Fruit fly (Drosophila melanogaster) whole organism, embryonic: ENCODE data around the gene Suv3.

Experiments used
- Bgb ChIP-seq: fragments of 200-800 bp; sonication (Bioruptor generic); IDR thresholded peaks from 2 replicates; pipeline ENCODE4 v1.3.6; 2022; ENCODE audit warnings: missing biosample characterization, missing genetic modification characterization; ENCODE audit not compliant: partially characterized antibody
- C15 ChIP-seq: fragments of 200-800 bp; sonication (Bioruptor generic); IDR thresholded peaks from 3 replicates; pipeline ENCODE4 v1.3.6; 2022; ENCODE audit warnings: missing biosample characterization, missing genetic modification characterization
- CG12104 ChIP-seq: fragments of 200-800 bp; sonication (Bioruptor generic); optimal IDR thresholded peaks from 3 replicates; lab custom pipeline; 2016; ENCODE audit warnings: missing biosample characterization, missing genetic modification characterization
- CG13287 ChIP-seq: fragments of 200-800 bp; sonication (Bioruptor generic); IDR thresholded peaks from 2 replicates; pipeline ENCODE4 v1.3.6; 2022; ENCODE audit warnings: missing biosample characterization, missing genetic modification characterization; ENCODE audit not compliant: partially characterized antibody
- CG13894 ChIP-seq: fragments of 200-800 bp; sonication (Bioruptor generic); optimal IDR thresholded peaks from 3 replicates; lab custom pipeline; 2018; ENCODE audit warnings: missing biosample characterization, mild to moderate bottlenecking, missing genetic modification characterization, moderate library complexity
- CG15514 ChIP-seq: fragments of 200-800 bp; sonication (Bioruptor generic); optimal IDR thresholded peaks from 3 replicates; lab custom pipeline; 2017; ENCODE audit warnings: missing biosample characterization, missing genetic modification characterization, mild to moderate bottlenecking, moderate library complexity, missing genetic modification reagents
- CG2129 ChIP-seq: fragments of 200-800 bp; sonication (Bioruptor generic); IDR thresholded peaks from 2 replicates; pipeline ENCODE4 v1.3.6; 2022; ENCODE audit warnings: missing biosample characterization, missing genetic modification characterization; ENCODE audit not compliant: partially characterized antibody
- CG33557 ChIP-seq: fragments of 200-800 bp; sonication (Bioruptor generic); optimal IDR thresholded peaks from 2 replicates; lab custom pipeline; 2019; ENCODE audit warnings: missing biosample characterization, mild to moderate bottlenecking, missing genetic modification characterization, moderate library complexity
- CG3407 ChIP-seq: fragments of 200-800 bp; sonication (Bioruptor generic); optimal IDR thresholded peaks from 2 replicates; lab custom pipeline; 2018; ENCODE audit warnings: missing biosample characterization, mild to moderate bottlenecking, missing genetic modification characterization
- CG34224 ChIP-seq: fragments of 200-800 bp; sonication (Bioruptor generic); IDR thresholded peaks from 3 replicates; pipeline ENCODE4 v1.3.6; 2022; ENCODE audit warnings: missing biosample characterization, missing genetic modification characterization; ENCODE audit not compliant: partially characterized antibody
- CG3995 ChIP-seq: fragments of 200-800 bp; sonication (Bioruptor generic); optimal IDR thresholded peaks from 3 replicates; lab custom pipeline; 2016; ENCODE audit warnings: missing biosample characterization, missing genetic modification characterization
- CG4617 ChIP-seq: fragments of 200-800 bp; sonication (Bioruptor generic); optimal IDR thresholded peaks from 3 replicates; lab custom pipeline; 2016; ENCODE audit warnings: missing biosample characterization, missing genetic modification characterization, borderline replicate concordance
- CG5245 ChIP-seq: fragments of 200-800 bp; sonication (Bioruptor generic); optimal IDR thresholded peaks from 3 replicates; lab custom pipeline; 2016; ENCODE audit warnings: missing biosample characterization, missing genetic modification characterization
- CG6791 ChIP-seq: fragments of 200-800 bp; sonication (Bioruptor generic); IDR thresholded peaks from 3 replicates; pipeline ENCODE4 v1.3.6; 2022; ENCODE audit warnings: missing biosample characterization, missing genetic modification characterization; ENCODE audit not compliant: partially characterized antibody
- Doc3 ChIP-seq: fragments of 200-800 bp; sonication (Bioruptor generic); IDR thresholded peaks from 3 replicates; pipeline ENCODE4 v1.3.6; 2022; ENCODE audit warnings: missing biosample characterization, missing genetic modification characterization; ENCODE audit not compliant: partially characterized antibody
- MESR4 ChIP-seq: fragments of 200-800 bp; sonication (Bioruptor generic); optimal IDR thresholded peaks from 2 replicates; lab custom pipeline; 2018; ENCODE audit warnings: missing biosample characterization, mild to moderate bottlenecking, missing genetic modification characterization, moderate library complexity
- Med ChIP-seq: fragments of 200-800 bp; sonication (Bioruptor generic); peaks from one replicate; lab custom pipeline; 2016; ENCODE audit warnings: missing biosample characterization, missing genetic modification characterization, mild to moderate bottlenecking, inconsistent platforms, moderate library complexity
- Opbp ChIP-seq: fragments of 200-800 bp; sonication (Bioruptor generic); IDR thresholded peaks from 3 replicates; pipeline ENCODE4 v1.3.6; 2022; ENCODE audit warnings: missing biosample characterization, missing genetic modification characterization; ENCODE audit not compliant: partially characterized antibody
- PHDP ChIP-seq: fragments of 200-800 bp; sonication (Bioruptor generic); optimal IDR thresholded peaks from 3 replicates; lab custom pipeline; 2018; ENCODE audit warnings: missing biosample characterization, mild to moderate bottlenecking, missing genetic modification characterization, moderate library complexity
- Pdp1 ChIP-seq, 2 experiments: fragments of 200-800 bp; sonication (Bioruptor generic); optimal IDR thresholded peaks; 3 replicates each; lab custom pipeline; 2016; ENCODE audit warnings: missing biosample characterization in 2 of 2, missing genetic modification characterization in 2 of 2, mild to moderate bottlenecking in 1 of 2, moderate library complexity in 1 of 2
- Ptx1 ChIP-seq: fragments of 200-800 bp; sonication (Bioruptor generic); IDR thresholded peaks from 2 replicates; pipeline ENCODE4 v1.3.6; 2022; ENCODE audit warnings: missing biosample characterization, missing genetic modification characterization
- Side ChIP-seq: fragments of 200-800 bp; sonication (Bioruptor generic); optimal IDR thresholded peaks from 2 replicates; lab custom pipeline; 2016; ENCODE audit warnings: missing biosample characterization, missing genetic modification characterization
- Sry-δ ChIP-seq: fragments of 200-800 bp; sonication (Bioruptor generic); optimal IDR thresholded peaks from 2 replicates; lab custom pipeline; 2016; ENCODE audit warnings: missing biosample characterization, missing genetic modification characterization
- Tbp ChIP-seq: fragments of >200 bp; optimal IDR thresholded peaks from 2 replicates; lab custom pipeline; 2018; ENCODE audit warnings: missing biosample characterization, missing genetic modification characterization
- Vsx1 ChIP-seq: fragments of 200-800 bp; sonication (Bioruptor generic); optimal IDR thresholded peaks from 2 replicates; lab custom pipeline; 2017; ENCODE audit warnings: missing biosample characterization, mild to moderate bottlenecking, missing genetic modification characterization, missing genetic modification reagents
- YL-1 ChIP-seq: fragments of 200-800 bp; sonication (Bioruptor generic); optimal IDR thresholded peaks from 3 replicates; lab custom pipeline; 2017; ENCODE audit warnings: missing biosample characterization, mild to moderate bottlenecking, missing genetic modification characterization
- amos ChIP-seq: fragments of 200-800 bp; sonication (Bioruptor generic); IDR thresholded peaks from 2 replicates; pipeline ENCODE4 v1.3.6; 2022; ENCODE audit warnings: missing biosample characterization, missing genetic modification characterization; ENCODE audit not compliant: partially characterized antibody
- bbx ChIP-seq: fragments of 200-800 bp; sonication (Bioruptor generic); IDR thresholded peaks from 2 replicates; pipeline ENCODE4 v1.3.6; 2022; ENCODE audit warnings: missing biosample characterization, missing genetic modification characterization; ENCODE audit not compliant: partially characterized antibody
- chn ChIP-seq: fragments of 200-800 bp; sonication (Bioruptor generic); optimal IDR thresholded peaks from 2 replicates; lab custom pipeline; 2016; ENCODE audit warnings: missing biosample characterization, missing genetic modification characterization
- dmrt99B ChIP-seq: fragments of 200-800 bp; sonication (Bioruptor generic); optimal IDR thresholded peaks from 2 replicates; lab custom pipeline; 2018; ENCODE audit warnings: missing biosample characterization, mild to moderate bottlenecking, missing genetic modification characterization, moderate library complexity
- fru ChIP-seq: fragments of >200 bp; optimal IDR thresholded peaks from 2 replicates; lab custom pipeline; 2017
- hbn ChIP-seq: fragments of 200-800 bp; sonication (Bioruptor generic); IDR thresholded peaks from 2 replicates; pipeline ENCODE4 v1.3.6; 2022; ENCODE audit warnings: missing biosample characterization, missing genetic modification characterization; ENCODE audit not compliant: partially characterized antibody
- insv ChIP-seq, 2 experiments: fragments of 200-800 bp; sonication (Bioruptor generic); optimal IDR thresholded peaks; 3 replicates each; lab custom pipeline; 2016 to 2018; ENCODE audit warnings: missing biosample characterization in 2 of 2, missing genetic modification characterization in 2 of 2
- inv ChIP-seq: fragments of 200-800 bp; sonication (Bioruptor generic); IDR thresholded peaks from 2 replicates; pipeline ENCODE4 v1.3.6; 2022; ENCODE audit warnings: missing biosample characterization, missing genetic modification characterization; ENCODE audit not compliant: partially characterized antibody
- kay ChIP-seq: fragments of 200-800 bp; sonication (Bioruptor generic); optimal IDR thresholded peaks from 2 replicates; lab custom pipeline; 2016; ENCODE audit warnings: missing biosample characterization, missing genetic modification characterization
- knrl ChIP-seq: fragments of 200-800 bp; sonication (Bioruptor generic); IDR thresholded peaks from 3 replicates; pipeline ENCODE4 v1.3.6; 2022; ENCODE audit warnings: missing biosample characterization, missing genetic modification characterization; ENCODE audit not compliant: partially characterized antibody
- pzg ChIP-seq: fragments of 200-800 bp; sonication (Bioruptor generic); optimal IDR thresholded peaks from 3 replicates; lab custom pipeline; 2018; ENCODE audit warnings: missing biosample characterization, mild to moderate bottlenecking, missing genetic modification characterization, moderate library complexity
- sens ChIP-seq: fragments of 200-800 bp; sonication (Bioruptor generic); peaks from one replicate; lab custom pipeline; 2016; ENCODE audit warnings: missing biosample characterization, missing genetic modification characterization
- sob ChIP-seq: fragments of 200-800 bp; sonication (Bioruptor generic); IDR thresholded peaks from 2 replicates; pipeline ENCODE4 v1.3.6; 2022; ENCODE audit warnings: missing biosample characterization, missing genetic modification characterization
- sqz ChIP-seq: fragments of 200-800 bp; sonication (Bioruptor generic); optimal IDR thresholded peaks from 3 replicates; lab custom pipeline; 2018; ENCODE audit warnings: missing biosample characterization, mild to moderate bottlenecking, missing genetic modification characterization
- unc-4 ChIP-seq: fragments of 200-800 bp; sonication (Bioruptor generic); IDR thresholded peaks from 2 replicates; pipeline ENCODE4 v1.3.6; 2022; ENCODE audit warnings: missing biosample characterization, missing genetic modification characterization; ENCODE audit not compliant: partially characterized antibody
- vnd ChIP-seq: fragments of 200-800 bp; sonication (Bioruptor generic); IDR thresholded peaks from 3 replicates; pipeline ENCODE4 v1.3.6; 2022; ENCODE audit warnings: missing biosample characterization, missing genetic modification characterization; ENCODE audit not compliant: partially characterized antibody

Gene Suv3

DNA sequence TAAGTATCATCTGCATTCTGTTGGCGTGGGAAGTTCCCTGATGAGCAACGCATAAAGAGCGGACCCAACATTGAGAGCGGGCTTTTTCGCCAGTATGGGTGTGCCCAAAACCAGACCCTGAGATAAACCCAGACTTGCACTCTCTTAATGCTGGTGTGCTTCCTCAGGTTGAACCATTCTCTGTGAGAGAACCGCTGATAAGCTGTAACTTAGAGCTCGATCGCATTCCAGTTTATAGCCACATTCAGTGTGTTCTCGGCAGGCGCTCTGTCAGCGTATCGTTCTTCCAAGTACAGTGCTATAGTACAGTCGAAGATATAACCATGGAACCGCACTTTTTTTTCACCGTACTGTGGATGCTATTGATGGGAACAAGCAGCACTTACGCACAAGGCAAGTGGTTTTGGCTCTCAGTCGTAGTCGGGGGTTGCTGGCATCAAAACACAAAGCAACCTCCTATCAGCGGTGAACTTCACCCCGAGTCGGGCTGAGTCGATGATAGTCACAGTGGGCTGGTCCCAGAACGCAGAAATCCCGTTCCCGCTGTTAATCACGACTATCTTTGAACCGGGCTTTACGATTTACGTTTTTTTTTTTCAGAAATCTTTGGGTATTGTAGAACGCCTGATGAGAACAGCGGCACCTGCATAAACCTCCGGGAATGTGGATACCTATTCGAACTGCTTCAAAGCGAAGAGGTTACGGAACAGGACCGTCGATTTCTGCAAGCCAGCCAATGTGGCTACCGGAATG, 3.5 kb upstream of the Suv3 start, which contains the start of gene MP1 (continued):
- TF ChIP-seq sob (GFP tag; lab: Robert Waterston, UW): no peak
- TF ChIP-seq Side (GFP tag; lab: Kevin White, UChicago): no peak
- no peak for TF ChIP-seq fru (lab: Kevin White, UChicago)
- no peak for TF ChIP-seq Vsx1 (GFP tag; lab: Kevin White, UChicago)

DNA sequence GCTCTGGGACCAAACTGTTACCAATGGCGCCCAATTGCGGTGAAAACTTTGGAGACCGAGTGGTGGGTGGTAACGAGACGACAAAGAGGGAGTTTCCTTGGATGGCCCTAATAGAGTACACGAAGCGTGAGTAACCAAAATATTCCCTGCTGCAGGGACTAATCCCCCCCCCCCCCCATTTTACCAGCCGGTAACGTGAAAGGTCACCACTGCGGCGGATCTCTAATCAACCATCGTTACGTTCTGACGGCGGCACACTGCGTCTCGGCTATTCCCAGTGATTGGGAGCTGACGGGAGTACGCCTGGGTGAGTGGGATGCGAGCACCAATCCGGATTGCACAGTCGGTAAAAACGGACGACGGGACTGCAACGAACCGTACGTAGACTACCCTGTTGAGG, 2.6 kb upstream of the Suv3 start:
- TF ChIP-seq hbn (GFP tag; lab: Robert Waterston, UW) (no peak), CG13894 (tag; lab: Kevin White, UChicago) (no peak), MESR4 (GFP tag; lab: Kevin White, UChicago) (no peak), Med (GFP tag; lab: Kevin White, UChicago) (peak; percentile 61), Ptx1 (GFP tag; lab: Robert Waterston, UW) (no peak)

DNA sequence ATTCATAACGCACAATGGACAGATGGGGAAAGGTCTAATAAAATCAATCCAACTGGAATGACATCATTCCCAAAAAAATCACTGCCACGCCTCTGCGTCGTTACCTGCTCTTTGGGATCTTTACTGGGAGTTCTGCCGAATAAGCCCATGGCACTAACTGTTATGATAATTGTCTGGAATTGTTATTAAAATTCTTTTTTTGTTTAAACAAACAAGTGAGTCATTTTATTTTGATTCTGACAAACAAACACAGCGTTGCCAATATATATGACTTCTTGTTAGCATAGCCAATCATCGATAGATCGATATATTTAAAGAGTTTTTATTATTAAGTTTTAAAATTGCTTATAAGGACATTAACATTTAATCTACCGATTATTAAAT, 680 bp upstream of the Suv3 start, which contains the start of gene Vps24:
Gene Vps24 (minus strand): TSS at position 265 of the 384 bp plus-strand sequence.
- TF ChIP-seq MESR4 (GFP tag; lab: Kevin White, UChicago) (peak; percentile 82), YL-1 (GFP tag; lab: Kevin White, UChicago) (peak; percentile 22), PHDP (tag; lab: Kevin White, UChicago) (no peak), C15 (GFP tag; lab: Robert Waterston, UW) (no peak), bbx (GFP tag; lab: Robert Waterston, UW) (peak; percentile 58), unc-4 (GFP tag; lab: Robert Waterston, UW) (0 out of 2 replicates have a peak, but pooled peaks have one; percentile 36), dmrt99B (tag; lab: Kevin White, UChicago) (no peak), Tbp (GFP tag; lab: Kevin White, UChicago) (no peak), vnd (GFP tag; lab: Robert Waterston, UW) (peak; percentile 41; the same call in 1 of the 3 replicates), kay (GFP tag; lab: Kevin White, UChicago) (peak; percentile 84), inv (GFP tag; lab: Robert Waterston, UW) (peak; percentile 45; the same call in 1 of the 2 replicates), CG15514 (GFP tag; lab: Kevin White, UChicago) (no peak), CG33557 (GFP tag; lab: Kevin White, UChicago) (no peak), CG4617 (GFP tag; lab: Kevin White, UChicago) (peak; percentile 29), insv (GFP tag; optimal IDR thresholded peaks at IDR 0.05; lab: Kevin White, UChicago) (peak in 1 of 2 experiments; percentile 85), Sry-δ (GFP tag; lab: Kevin White, UChicago) (peak; percentile 0), Doc3 (GFP tag; lab: Robert Waterston, UW) (peak; percentile 52), sens (GFP tag; lab: Kevin White, UChicago) (peak; percentile 67), amos (GFP tag; lab: Robert Waterston, UW) (peak; percentile 69), pzg (GFP tag; lab: Kevin White, UChicago) (peak; percentile 21), hbn (GFP tag; lab: Robert Waterston, UW) (peak; percentile 51; the same call in 1 of the 2 replicates), CG3995 (GFP tag; lab: Kevin White, UChicago) (peak; percentile 28), CG3407 (GFP tag; lab: Kevin White, UChicago) (no peak), CG5245 (no peak), Opbp (GFP tag; lab: Robert Waterston, UW) (peak; percentile 20; the same call in 1 of the 3 replicates), Pdp1 (GFP tag; optimal IDR thresholded peaks at IDR 0.05; lab: Kevin White, UChicago) (peak in 1 of 2 experiments; percentile 10), CG6791 (GFP tag; lab: Robert Waterston, UW) (peak; percentile 51; the same call in 1 of the 3 replicates), knrl (GFP tag; lab: Robert Waterston, UW) (peak; percentile 53; the same call in 2 of the 3 replicates), chn (no peak), CG12104 (GFP tag; lab: Kevin White, UChicago) (no peak), CG2129 (GFP tag; lab: Robert Waterston, UW) (peak; percentile 30; the same call in 1 of the 2 replicates), Bgb (GFP tag; lab: Robert Waterston, UW) (peak; percentile 37; the same call in 1 of the 2 replicates), CG13287 (GFP tag; lab: Robert Waterston, UW) (peak; percentile 56), CG34224 (GFP tag; lab: Robert Waterston, UW) (0 out of 3 replicates have a peak, but pooled peaks have one; percentile 21), sqz (no peak)
